Worm (Caenorhabditis elegans): ENCODE results near the gene ttbk-5.

ce11 chrIV:10129957-10130356 lies 39.5 kb downstream of the ttbk-5 start, which contains the start of gene glt-3:
- TF ChIP-seq him-1 (tag; optimal IDR thresholded peaks at IDR 0.05) = no peak
- no peak for TF ChIP-seq dao-5 (tag; optimal IDR thresholded peaks at IDR 0.05)
- no peak for TF ChIP-seq W03F9.2 (tag; optimal IDR thresholded peaks at IDR 0.05)

All from whole organism, L4/young adult.